Fruit fly (Drosophila melanogaster) whole organism, adult: Measurements from ENCODE around the gene aurA.

Experiments
- CG11617 ChIP-seq: fragments of 200-800 bp; sonication (Bioruptor generic); optimal IDR thresholded peaks from 2 replicates; lab custom pipeline; 2017; ENCODE audit warnings: mild to moderate bottlenecking, missing biosample characterization, missing genetic modification reagents, missing genetic modification characterization
- CG12768 ChIP-seq: fragments of 200-800 bp; sonication (Bioruptor generic); optimal IDR thresholded peaks from 2 replicates; lab custom pipeline; 2017; ENCODE audit warnings: missing biosample characterization, missing genetic modification characterization, mild to moderate bottlenecking, moderate library complexity, missing genetic modification reagents
- CG14711 ChIP-seq: fragments of 200-800 bp; sonication (Bioruptor generic); optimal IDR thresholded peaks from 2 replicates; lab custom pipeline; 2018; ENCODE audit warnings: missing biosample characterization, mild to moderate bottlenecking, missing genetic modification characterization, moderate library complexity
- CG7045 ChIP-seq: fragments of 200-800 bp; sonication (Bioruptor generic); optimal IDR thresholded peaks from 2 replicates; lab custom pipeline; 2017; ENCODE audit warnings: missing biosample characterization, mild to moderate bottlenecking, missing genetic modification characterization
- Hr96 ChIP-seq: fragments of 200-800 bp; sonication (Bioruptor generic); optimal IDR thresholded peaks from 2 replicates; lab custom pipeline; 2016; ENCODE audit warnings: missing biosample characterization, missing genetic modification characterization
- Mnt ChIP-seq: fragments of 200-800 bp; sonication (Bioruptor generic); optimal IDR thresholded peaks from 2 replicates; lab custom pipeline; 2016; ENCODE audit warnings: missing biosample characterization, mild to moderate bottlenecking, missing genetic modification characterization
- bab1 ChIP-seq: fragments of 200-800 bp; sonication (Bioruptor generic); optimal IDR thresholded peaks from 3 replicates; lab custom pipeline; 2019; ENCODE audit warnings: missing biosample characterization, mild to moderate bottlenecking, missing genetic modification characterization, moderate library complexity
- cic ChIP-seq: fragments of 200-800 bp; sonication (Bioruptor generic); optimal IDR thresholded peaks from 2 replicates; lab custom pipeline; 2017; ENCODE audit warnings: missing biosample characterization, mild to moderate bottlenecking, missing genetic modification characterization, moderate library complexity
- cnc ChIP-seq, 2 experiments: fragments of >200 bp; optimal IDR thresholded peaks; 2 replicates each; lab custom pipeline; 2017
- kay ChIP-seq: fragments of 200-800 bp; sonication (Bioruptor generic); peaks from one replicate; lab custom pipeline; 2016; ENCODE audit warnings: missing biosample characterization, missing genetic modification characterization, borderline replicate concordance
- pad ChIP-seq: fragments of 200-800 bp; sonication (Bioruptor generic); optimal IDR thresholded peaks from 3 replicates; lab custom pipeline; 2017; ENCODE audit warnings: missing biosample characterization, missing genetic modification characterization, mild to moderate bottlenecking, moderate library complexity, missing genetic modification reagents
- tj ChIP-seq: fragments of 200-800 bp; sonication (Bioruptor generic); optimal IDR thresholded peaks from 3 replicates; lab custom pipeline; 2017; ENCODE audit warnings: missing biosample characterization, mild to moderate bottlenecking, missing genetic modification characterization, moderate library complexity
- toe ChIP-seq: fragments of 200-800 bp; sonication (Bioruptor generic); optimal IDR thresholded peaks from 2 replicates; lab custom pipeline; 2016; ENCODE audit warnings: missing biosample characterization, missing genetic modification characterization

DNA sequence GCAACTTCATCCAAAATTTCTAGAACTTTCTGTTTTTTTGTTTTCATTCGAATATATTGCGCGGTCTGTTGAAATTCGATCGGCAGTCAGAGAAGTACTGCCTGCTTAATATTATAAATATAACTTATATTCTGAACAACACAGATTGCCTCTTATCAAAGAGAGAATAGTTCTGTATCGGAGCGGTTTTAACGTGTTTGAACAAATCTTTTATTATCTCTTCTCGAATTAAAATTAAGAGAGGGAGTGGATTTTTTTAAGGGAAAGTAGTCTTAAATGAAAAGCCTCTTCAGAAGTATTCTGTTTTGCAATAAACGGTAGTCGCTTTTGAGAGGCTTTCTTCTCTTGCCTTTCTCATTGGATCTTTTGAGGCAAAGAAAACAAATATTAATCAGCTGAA, 19.6 kb downstream of the aurA start:
- TF ChIP-seq CG12768 (GFP tag; lab: Kevin White, UChicago): no peak
- TF ChIP-seq cnc (optimal IDR thresholded peaks at IDR 0.05; lab: Kevin White, UChicago): no peak
- TF ChIP-seq CG14711: no peak
- no peak for TF ChIP-seq CG7045 (GFP tag; lab: Kevin White, UChicago)
- TF ChIP-seq cic: no peak
- TF ChIP-seq toe (GFP tag; lab: Kevin White, UChicago): no peak
- TF ChIP-seq bab1 (GFP tag; lab: Kevin White, UChicago): no peak
- no peak for TF ChIP-seq Hr96
- no peak for TF ChIP-seq pad (GFP tag; lab: Kevin White, UChicago)
- no peak for TF ChIP-seq Mnt (GFP tag; lab: Kevin White, UChicago)
- TF ChIP-seq kay: no peak
- no peak for TF ChIP-seq tj (GFP tag; lab: Kevin White, UChicago)
- no peak for TF ChIP-seq CG11617 (GFP tag; lab: Kevin White, UChicago)
